Worm (Caenorhabditis elegans) whole organism, L1 larva: ENCODE measurements around the gene F01D5.3.

Experiments used
- F16B12.6 ChIP-seq: fragments of 150-350 bp; optimal IDR thresholded peaks from 2 replicates; lab custom pipeline; 2014; ENCODE audit warnings: missing biosample characterization, missing genetic modification characterization
- aly-2 ChIP-seq: fragments of 150-350 bp; optimal IDR thresholded peaks from 2 replicates; lab custom pipeline; 2014; ENCODE audit warnings: missing biosample characterization, missing genetic modification characterization
- blmp-1 ChIP-seq: fragments of 150-350 bp; optimal IDR thresholded peaks from 2 replicates; lab custom pipeline; 2014; ENCODE audit warnings: missing biosample characterization, missing genetic modification characterization
- jun-1 ChIP-seq: fragments of 150-350 bp; optimal IDR thresholded peaks from 2 replicates; lab custom pipeline; 2014; ENCODE audit warnings: missing biosample characterization, missing genetic modification reagents, missing genetic modification characterization
- unc-98 ChIP-seq: fragments of 200-800 bp; sonication (Bioruptor generic); IDR thresholded peaks from 2 replicates; pipeline ENCODE4 v1.3.6; 2022; ENCODE audit warnings: missing genetic modification characterization, missing compliant biosample characterization
- zag-1 ChIP-seq: fragments of 150-350 bp; optimal IDR thresholded peaks from 2 replicates; lab custom pipeline; 2014; ENCODE audit warnings: missing biosample characterization, missing genetic modification characterization

DNA sequence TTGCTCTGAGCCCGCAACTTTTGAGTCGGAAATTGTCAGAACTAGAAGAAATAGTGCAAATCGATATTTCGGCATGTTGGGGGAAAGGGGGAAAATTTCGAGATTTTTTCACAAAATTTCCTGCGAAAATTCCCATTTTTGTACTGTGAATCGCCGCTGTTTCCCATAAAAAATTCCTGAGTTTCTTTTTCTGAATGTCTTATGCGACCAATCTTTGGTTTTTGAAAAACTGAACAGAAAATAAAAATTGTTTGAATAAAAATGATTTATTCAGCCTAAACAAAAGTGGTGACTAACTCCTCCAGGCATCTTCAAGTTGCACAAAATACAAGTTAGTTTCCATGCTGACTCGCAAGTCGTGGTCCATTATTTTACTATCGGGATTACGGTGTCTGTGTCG is 33.7 kb downstream of the F01D5.3 start, which contains the start of gene W07G1.7:
- no peak for TF ChIP-seq jun-1 (tag; lab: Kevin White, UChicago)
- no peak for TF ChIP-seq zag-1 (tag; lab: Kevin White, UChicago)
- no peak for TF ChIP-seq unc-98
- no peak for TF ChIP-seq aly-2 (tag; lab: Kevin White, UChicago)
- no peak for TF ChIP-seq F16B12.6
- TF ChIP-seq blmp-1: no peak
